Fruit fly (Drosophila melanogaster) whole organism: ENCODE results near the gene CG17329.

Experiments
- CG8478 ChIP-seq: fragments of >200 bp; optimal IDR thresholded peaks from 2 replicates; lab custom pipeline; 2018; ENCODE audit warnings: inconsistent platforms
- Dll ChIP-seq: fragments of >200 bp; optimal IDR thresholded peaks from 2 replicates; lab custom pipeline; 2017
- EcR ChIP-seq, 2 experiments: fragments of >200 bp; optimal IDR thresholded peaks; 2 replicates each; lab custom pipeline; 2017; ENCODE audit warnings: missing biosample characterization in 2 of 2, missing genetic modification characterization in 2 of 2, missing genetic modification reagents in 2 of 2
- pan ChIP-seq: fragments of >200 bp; optimal IDR thresholded peaks from 2 replicates; lab custom pipeline; 2017
- psq ChIP-seq: fragments of >200 bp; optimal IDR thresholded peaks from 2 replicates; lab custom pipeline; 2017
- usp ChIP-seq: fragments of >200 bp; optimal IDR thresholded peaks from 2 replicates; lab custom pipeline; 2017; ENCODE audit warnings: missing biosample characterization, missing genetic modification characterization, mixed read lengths

CG17329 gene

dm6 chr2L:16268869-16269231 is 22.2 kb upstream of the CG17329 start:
- TF ChIP-seq EcR (GFP tag; optimal IDR thresholded peaks at IDR 0.05; lab: Kevin White, UChicago) (no peak), usp (GFP tag; lab: Kevin White, UChicago) (no peak), psq (lab: Kevin White, UChicago) (no peak), Dll (no peak), CG8478 (lab: Kevin White, UChicago) (no peak), pan (lab: Kevin White, UChicago) (no peak)

DNA sequence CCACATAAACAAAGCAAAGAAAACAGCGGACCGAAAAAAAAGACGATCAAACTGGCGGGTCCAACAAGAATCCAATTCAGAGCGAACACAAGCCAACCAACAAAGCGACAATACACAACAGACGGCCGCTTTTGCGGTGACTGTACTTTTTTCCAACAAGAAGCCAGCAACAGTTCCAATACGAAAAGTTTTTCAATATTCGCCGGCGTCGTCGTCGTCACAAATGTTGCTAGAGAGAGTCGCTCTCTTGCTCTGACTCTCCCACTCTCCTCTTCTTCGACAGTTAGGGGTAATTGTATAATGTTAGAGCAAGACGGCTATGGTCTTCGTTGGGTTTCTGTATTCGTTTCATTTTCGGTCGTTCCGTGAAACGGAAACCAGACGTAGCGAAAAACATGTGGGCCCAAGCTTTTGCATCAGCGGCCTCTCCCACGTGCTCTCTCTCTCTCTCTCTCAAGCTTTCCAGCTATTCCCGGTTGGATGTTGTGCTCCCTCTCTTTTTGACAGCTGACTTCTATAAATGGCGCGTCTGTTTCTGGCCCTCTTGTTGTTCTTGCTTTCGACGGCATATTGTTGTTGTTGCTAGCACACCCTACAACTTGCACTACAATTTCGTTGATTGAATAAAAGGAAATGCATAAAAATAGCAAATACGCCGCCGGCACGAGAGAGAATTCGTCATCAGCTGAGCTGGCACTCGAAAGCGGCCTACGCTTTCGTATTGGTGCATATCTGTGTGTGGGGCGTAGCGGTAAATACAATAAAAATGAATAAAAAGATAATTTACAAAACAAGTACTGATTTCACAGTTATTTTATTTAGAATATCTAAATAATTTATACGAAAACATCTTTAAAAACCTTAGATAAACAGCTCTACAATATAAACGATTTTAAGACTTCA is 21.6 kb upstream of the CG17329 start:
- peak in 1 of 2 experiments; percentile 73 for TF ChIP-seq EcR (GFP tag; optimal IDR thresholded peaks at IDR 0.05; lab: Kevin White, UChicago)
- TF ChIP-seq usp (GFP tag; lab: Kevin White, UChicago): no peak
- peak; percentile 92 for TF ChIP-seq Dll

dm6 chr2L:16270667-16271485 is 20.2 kb upstream of the CG17329 start:
- TF ChIP-seq Dll (no peak), EcR (GFP tag; optimal IDR thresholded peaks at IDR 0.05; lab: Kevin White, UChicago) (no peak), psq (lab: Kevin White, UChicago) (no peak), usp (GFP tag; lab: Kevin White, UChicago) (no peak), pan (lab: Kevin White, UChicago) (no peak), CG8478 (lab: Kevin White, UChicago) (no peak)

dm6 chr2L:16271486-16271806 is 19.6 kb upstream of the CG17329 start:
- TF ChIP-seq psq (lab: Kevin White, UChicago) (no peak), pan (lab: Kevin White, UChicago) (no peak), CG8478 (lab: Kevin White, UChicago) (no peak), EcR (GFP tag; optimal IDR thresholded peaks at IDR 0.05; lab: Kevin White, UChicago) (no peak), usp (GFP tag; lab: Kevin White, UChicago) (no peak), Dll (no peak)

dm6 chr2L:16272730-16273129 is 18.4 kb upstream of the CG17329 start:
- TF ChIP-seq Dll (no peak), psq (lab: Kevin White, UChicago) (no peak), CG8478 (lab: Kevin White, UChicago) (no peak), usp (GFP tag; lab: Kevin White, UChicago) (no peak), pan (lab: Kevin White, UChicago) (no peak), EcR (GFP tag; optimal IDR thresholded peaks at IDR 0.05; lab: Kevin White, UChicago) (no peak)

dm6 chr2L:16273439-16273838 is 17.6 kb upstream of the CG17329 start:
- no peak for TF ChIP-seq usp (GFP tag; lab: Kevin White, UChicago)
- TF ChIP-seq EcR (GFP tag; optimal IDR thresholded peaks at IDR 0.05; lab: Kevin White, UChicago): no peak
- no peak for TF ChIP-seq CG8478 (lab: Kevin White, UChicago)
- no peak for TF ChIP-seq Dll
- no peak for TF ChIP-seq pan (lab: Kevin White, UChicago)
- no peak for TF ChIP-seq psq (lab: Kevin White, UChicago)

DNA sequence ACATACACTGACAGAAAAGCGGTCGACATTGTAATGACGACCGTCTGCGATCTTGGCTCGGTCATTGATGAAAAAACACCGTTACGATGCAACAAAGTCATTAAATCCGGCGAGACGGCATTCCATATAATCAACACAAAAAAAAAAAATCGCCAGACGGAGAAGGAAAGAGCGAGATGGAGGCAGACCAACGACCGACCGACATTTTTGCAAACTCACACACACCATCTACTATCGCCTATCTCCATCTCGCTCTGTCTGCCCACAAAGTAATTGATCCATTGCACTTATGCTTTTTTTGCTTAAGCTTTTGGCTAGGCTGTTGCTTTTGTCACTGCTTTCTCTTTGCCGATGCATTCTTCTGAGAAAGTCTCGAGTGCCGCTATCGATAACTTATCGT is 17.0 kb upstream of the CG17329 start:
- TF ChIP-seq EcR (GFP tag; optimal IDR thresholded peaks at IDR 0.05; lab: Kevin White, UChicago) (peak; percentile 21), psq (lab: Kevin White, UChicago) (no peak), CG8478 (lab: Kevin White, UChicago) (no peak), Dll (no peak), usp (GFP tag; lab: Kevin White, UChicago) (no peak)

- TF ChIP-seq pan (lab: Kevin White, UChicago) (no peak), CG8478 (lab: Kevin White, UChicago) (no peak), psq (lab: Kevin White, UChicago) (no peak), usp (GFP tag; lab: Kevin White, UChicago) (no peak), EcR (GFP tag; optimal IDR thresholded peaks at IDR 0.05; lab: Kevin White, UChicago) (no peak), Dll (no peak)
Measured at dm6 chr2L:16275177-16275808, 15.8 kb upstream of the CG17329 start.

DNA sequence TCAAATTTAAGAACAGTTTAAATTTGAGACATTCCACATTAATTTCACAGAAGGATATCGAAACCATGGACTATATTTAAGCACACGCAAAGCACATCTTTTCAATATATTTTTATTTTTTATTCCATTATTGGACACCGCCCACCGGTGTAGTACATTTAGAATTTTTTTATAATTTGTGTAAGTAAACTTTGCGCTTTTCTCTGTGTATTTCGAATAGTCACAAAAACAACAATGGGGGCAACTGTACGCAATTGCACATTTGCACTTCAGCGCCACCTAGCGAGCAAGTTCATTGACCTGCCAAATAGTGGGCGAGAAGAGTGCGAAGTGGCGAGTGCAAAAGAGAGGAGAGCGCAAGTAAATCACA is 15.3 kb upstream of the CG17329 start:
- TF ChIP-seq usp (GFP tag; lab: Kevin White, UChicago) (no peak), CG8478 (lab: Kevin White, UChicago) (no peak), psq (lab: Kevin White, UChicago) (no peak), pan (lab: Kevin White, UChicago) (no peak), EcR (GFP tag; optimal IDR thresholded peaks at IDR 0.05; lab: Kevin White, UChicago) (peak; percentile 53 to 57), Dll (no peak)

DNA sequence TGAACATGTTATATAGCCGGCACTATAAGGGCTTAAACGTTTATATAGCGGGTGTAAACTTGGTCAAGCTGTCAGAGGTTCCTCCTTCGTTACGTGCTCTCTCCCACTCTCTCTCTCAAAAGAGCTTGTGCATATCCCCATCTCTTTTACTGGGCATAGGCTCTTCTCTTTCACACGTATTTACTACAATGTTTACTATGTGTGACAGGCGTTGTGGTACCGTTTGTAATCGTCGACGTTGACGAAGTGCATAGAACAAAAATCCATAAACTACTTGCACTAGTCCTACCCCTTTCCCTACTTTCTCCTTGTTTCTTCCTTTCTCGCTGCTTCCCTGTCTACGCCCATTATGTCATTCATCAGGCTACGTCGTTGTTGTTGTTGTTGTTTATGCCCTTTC is 14.3 kb upstream of the CG17329 start:
- TF ChIP-seq pan (lab: Kevin White, UChicago) (no peak), Dll (no peak), psq (lab: Kevin White, UChicago) (no peak), EcR (GFP tag; optimal IDR thresholded peaks at IDR 0.05; lab: Kevin White, UChicago) (no peak), usp (GFP tag; lab: Kevin White, UChicago) (no peak), CG8478 (lab: Kevin White, UChicago) (no peak)

DNA sequence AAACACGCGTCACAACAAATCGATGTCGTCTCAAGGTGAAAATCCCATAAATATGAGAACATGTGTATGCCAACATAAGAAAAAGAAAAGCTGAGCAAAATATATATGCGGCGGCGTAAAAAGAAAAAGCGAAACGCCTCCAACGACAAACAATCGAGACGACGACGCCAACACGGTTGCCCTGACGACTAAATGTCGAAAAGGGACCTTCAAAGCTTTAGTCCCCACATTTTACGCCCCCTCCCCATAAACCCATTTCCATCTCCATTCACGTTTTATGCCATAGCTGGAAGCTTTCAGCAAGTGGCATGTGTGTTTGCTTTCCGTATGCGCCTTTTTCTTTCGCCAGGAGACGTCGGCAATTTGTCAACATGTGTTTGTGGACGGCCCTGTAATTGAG is 13.2 kb upstream of the CG17329 start:
- TF ChIP-seq Dll (no peak), EcR (GFP tag; optimal IDR thresholded peaks at IDR 0.05; lab: Kevin White, UChicago) (no peak), psq (lab: Kevin White, UChicago) (no peak), CG8478 (lab: Kevin White, UChicago) (no peak), usp (GFP tag; lab: Kevin White, UChicago) (no peak), pan (lab: Kevin White, UChicago) (no peak)
